Worm (Caenorhabditis elegans): ENCODE data around the gene ZK673.2.

Gene ZK673.2

DNA sequence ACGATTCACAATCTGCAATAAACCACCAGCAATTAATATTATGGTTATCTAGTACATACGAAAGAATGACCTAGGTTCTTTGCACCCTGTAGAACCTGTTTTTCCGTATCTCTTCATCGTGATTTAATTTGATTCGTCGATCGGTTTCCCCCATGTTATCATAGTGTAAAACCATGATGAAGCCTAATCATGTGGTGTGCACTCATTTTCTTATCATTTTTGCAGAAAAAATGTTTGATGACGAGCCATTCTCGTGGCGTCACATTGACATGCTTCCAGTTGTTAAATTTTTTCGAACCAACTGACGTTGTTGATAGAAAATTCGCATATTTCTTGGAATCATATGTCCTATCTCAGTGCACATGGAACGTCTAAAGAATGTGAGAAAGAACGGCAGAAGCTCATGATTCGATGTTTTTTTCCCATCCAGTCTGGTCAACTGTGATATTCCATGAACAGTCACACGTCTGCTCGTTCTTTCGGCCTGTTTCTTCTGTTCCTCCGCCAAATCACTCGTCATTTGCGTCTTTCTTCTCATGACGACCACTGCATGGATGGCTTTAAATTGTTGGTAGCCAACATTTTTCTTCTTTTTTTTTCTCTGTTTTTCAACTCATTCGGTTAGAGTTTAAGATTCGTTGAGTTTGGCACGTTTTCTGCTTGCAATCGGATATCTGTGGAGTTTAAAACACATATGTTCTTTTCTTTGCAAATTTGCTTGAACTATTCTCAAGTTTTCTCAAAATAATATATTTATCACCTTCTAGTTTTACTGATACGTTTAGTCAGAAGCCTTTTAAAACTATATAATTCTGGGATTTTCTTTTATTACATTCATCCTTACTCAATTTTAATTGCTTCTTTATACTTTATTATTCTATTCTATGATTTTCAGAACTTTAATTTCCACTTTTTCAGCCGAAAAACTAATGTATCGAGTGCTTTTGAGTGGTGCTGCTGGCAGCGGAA lies at the start of gene ZK673.2:
ZK673.2 (plus strand) TSS at position 919 of the 969 bp plus-strand sequence.
- TF ChIP-seq tra-4 (tag; optimal IDR thresholded peaks at IDR 0.05) = no peak
- no peak for TF ChIP-seq aly-1 (tag; optimal IDR thresholded peaks at IDR 0.05)
- no peak for TF ChIP-seq scrt-1 (GFP tag; IDR thresholded peaks at IDR 0.05)
- TF ChIP-seq hmbx-1 (tag; optimal IDR thresholded peaks at IDR 0.05) = no peak

ce11 chrII:10402991-10403390 lies 45.1 kb upstream of the ZK673.2 start:
- TF ChIP-seq tra-4 (tag; optimal IDR thresholded peaks at IDR 0.05) (no peak), ceh-13 (GFP tag; optimal IDR thresholded peaks at IDR 0.05) (no peak), tbx-11 (GFP tag; IDR thresholded peaks at IDR 0.05) (no peak), aly-1 (tag; optimal IDR thresholded peaks at IDR 0.05) (no peak), hnd-1 (tag; optimal IDR thresholded peaks at IDR 0.05) (no peak), B0310.2 (tag; optimal IDR thresholded peaks at IDR 0.05) (no peak), scrt-1 (GFP tag; IDR thresholded peaks at IDR 0.05) (no peak), sea-1 (GFP tag; conservative IDR thresholded peaks at IDR 0.05) (no peak), ceh-36 (tag; optimal IDR thresholded peaks at IDR 0.05) (no peak), ama-1 (optimal IDR thresholded peaks at IDR 0.05) (no peak), hmbx-1 (tag; optimal IDR thresholded peaks at IDR 0.05) (no peak), F13C5.2 (tag; optimal IDR thresholded peaks at IDR 0.05) (no peak), flt-1 (GFP tag; IDR thresholded peaks at IDR 0.05) (no peak), pes-1 (GFP tag; IDR thresholded peaks at IDR 0.05) (no peak), tbx-37 (GFP tag; conservative IDR thresholded peaks at IDR 0.05) (no peak), hmg-4 (GFP tag; optimal IDR thresholded peaks at IDR 0.05) (no peak), ets-7 (tag; optimal IDR thresholded peaks at IDR 0.05) (no peak)

DNA sequence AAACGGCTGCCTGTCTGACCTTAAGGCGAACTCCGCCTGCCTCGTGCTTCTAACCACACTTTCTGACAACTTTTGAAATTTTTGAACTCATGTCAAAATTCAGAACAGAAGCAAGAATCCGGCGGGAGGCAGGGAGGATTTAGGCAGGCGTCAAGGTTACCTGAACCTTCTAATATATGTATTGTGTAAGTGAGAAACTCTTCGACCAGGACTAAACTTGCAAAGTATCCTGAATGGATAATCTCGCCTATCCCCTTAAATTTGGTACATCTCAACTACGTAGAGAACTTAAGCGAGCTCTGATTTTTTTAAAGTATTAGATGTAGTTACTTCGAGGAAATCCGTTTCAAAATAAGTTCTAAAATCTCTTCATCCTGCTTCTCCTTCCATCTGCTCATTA lies 37.1 kb upstream of the ZK673.2 start, which contains the start of gene E04D5.5:
E04D5.5 (plus strand) TSS at position 301 of the 400 bp plus-strand sequence.
- TF ChIP-seq hmg-4 (GFP tag; optimal IDR thresholded peaks at IDR 0.05) = no peak
- no peak for TF ChIP-seq B0310.2 (tag; optimal IDR thresholded peaks at IDR 0.05)
- no peak for TF ChIP-seq F13C5.2 (tag; optimal IDR thresholded peaks at IDR 0.05)
- no peak for TF ChIP-seq ets-7 (tag; optimal IDR thresholded peaks at IDR 0.05)

ce11 chrII:10416332-10416863 lies 31.7 kb upstream of the ZK673.2 start, which contains the start of gene eif-2A:
TSS of gene eif-2A (plus strand) at chrII:10416800.
- TF ChIP-seq ceh-13 (GFP tag; optimal IDR thresholded peaks at IDR 0.05) (no peak), scrt-1 (GFP tag; IDR thresholded peaks at IDR 0.05) (no peak), ama-1 (optimal IDR thresholded peaks at IDR 0.05) (no peak), F13C5.2 (tag; optimal IDR thresholded peaks at IDR 0.05) (no peak), hnd-1 (tag; optimal IDR thresholded peaks at IDR 0.05) (no peak), aly-1 (tag; optimal IDR thresholded peaks at IDR 0.05) (no peak), tbx-37 (GFP tag; conservative IDR thresholded peaks at IDR 0.05) (no peak)

DNA sequence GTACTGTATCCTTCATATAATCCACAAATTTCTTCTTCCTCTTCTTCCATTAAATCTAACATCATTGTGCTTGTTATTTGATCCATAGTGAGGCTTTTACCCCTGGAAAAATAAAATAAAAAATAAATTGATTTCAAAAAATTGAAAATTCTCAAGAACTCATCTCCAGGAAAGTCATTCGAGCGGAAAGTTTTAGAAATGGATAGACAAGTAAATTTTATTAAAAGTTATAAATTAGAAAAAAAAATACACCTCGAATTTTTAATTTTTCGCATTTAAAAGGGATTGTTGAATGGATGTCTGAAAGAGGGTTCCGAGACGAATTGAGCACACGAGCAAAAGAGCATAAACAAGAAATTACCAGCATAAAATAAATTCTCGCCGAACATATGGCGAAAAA lies 26.1 kb upstream of the ZK673.2 start, which contains the start of gene frpr-21:
frpr-21 (minus strand) TSS at position 101 of the 400 bp plus-strand sequence.
- TF ChIP-seq hnd-1 (tag; optimal IDR thresholded peaks at IDR 0.05) (no peak), sea-1 (GFP tag; conservative IDR thresholded peaks at IDR 0.05) (no peak)

DNA sequence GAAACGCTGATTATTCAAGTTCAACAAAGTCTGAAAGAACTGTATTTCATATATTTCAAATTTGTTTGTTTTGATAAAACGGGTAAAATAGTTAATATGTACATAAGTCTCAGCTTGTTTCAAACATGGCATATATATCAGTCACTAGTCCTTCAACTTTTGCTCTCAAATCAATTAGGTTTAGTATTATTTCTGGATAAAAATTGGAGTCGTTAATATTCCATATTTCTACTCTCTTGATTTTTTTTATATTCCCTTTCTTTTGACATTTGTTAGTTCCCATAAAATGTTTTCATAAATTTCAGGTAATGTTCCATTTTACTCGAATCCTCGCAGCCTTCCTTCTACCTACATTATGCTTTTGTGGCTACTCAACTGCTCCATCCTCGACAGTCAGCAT lies 12.2 kb upstream of the ZK673.2 start, which contains the start of gene cut-4:
cut-4 (plus strand) TSS at position 301 of the 400 bp plus-strand sequence.
- TF ChIP-seq F13C5.2 (tag; optimal IDR thresholded peaks at IDR 0.05) = no peak

- no peak for TF ChIP-seq pes-1 (GFP tag; IDR thresholded peaks at IDR 0.05)
These were observed 10.2 kb upstream of the ZK673.2 start for ce11 chrII:10437840-10438239.

ce11 chrII:10439976-10440375 lies 8.1 kb upstream of the ZK673.2 start, which contains the start of gene E04D5.4:
TSS of gene E04D5.4 (plus strand) at chrII:10440276.
- TF ChIP-seq aly-1 (tag; optimal IDR thresholded peaks at IDR 0.05) (no peak), ama-1 (optimal IDR thresholded peaks at IDR 0.05) (no peak), ets-7 (tag; optimal IDR thresholded peaks at IDR 0.05) (no peak), scrt-1 (GFP tag; IDR thresholded peaks at IDR 0.05) (no peak), F13C5.2 (tag; optimal IDR thresholded peaks at IDR 0.05) (no peak), hnd-1 (tag; optimal IDR thresholded peaks at IDR 0.05) (no peak), hmg-4 (GFP tag; optimal IDR thresholded peaks at IDR 0.05) (no peak), tbx-11 (GFP tag; IDR thresholded peaks at IDR 0.05) (no peak), sea-1 (GFP tag; conservative IDR thresholded peaks at IDR 0.05) (no peak), ceh-13 (GFP tag; optimal IDR thresholded peaks at IDR 0.05) (no peak), B0310.2 (tag; optimal IDR thresholded peaks at IDR 0.05) (no peak), hmbx-1 (tag; optimal IDR thresholded peaks at IDR 0.05) (no peak), flt-1 (GFP tag; IDR thresholded peaks at IDR 0.05) (no peak), tra-4 (tag; optimal IDR thresholded peaks at IDR 0.05) (no peak), pes-1 (GFP tag; IDR thresholded peaks at IDR 0.05) (no peak), ceh-36 (tag; optimal IDR thresholded peaks at IDR 0.05) (no peak), tbx-37 (GFP tag; conservative IDR thresholded peaks at IDR 0.05) (no peak)
